Worm (Caenorhabditis elegans): ENCODE results near the gene C08F8.15.
"Not testable (repeated sequence)": the region's sequence is repeated elsewhere in the genome, so short reads cannot be mapped to it uniquely, and the experiment has no call there.

C08F8.15 gene

DNA sequence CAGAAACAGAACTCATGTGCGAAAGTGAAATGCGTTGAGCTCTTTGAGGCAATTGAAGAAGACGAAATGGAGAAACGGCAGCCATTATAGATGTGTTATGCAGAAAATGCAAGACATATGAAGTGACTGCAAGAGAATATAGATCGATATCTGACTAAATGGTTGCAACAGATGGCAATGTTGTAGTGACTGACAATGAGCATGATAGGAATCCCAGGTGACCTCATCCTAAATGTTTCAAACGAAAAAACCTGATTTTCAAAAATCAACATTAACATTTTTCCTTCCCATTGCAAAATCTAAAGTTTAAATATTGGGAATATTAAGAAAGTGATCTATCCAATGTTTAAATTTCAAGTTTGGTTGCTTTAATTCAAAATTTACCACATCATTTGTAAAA is at the start of gene C08F8.15:
TSS of gene C08F8.15 (minus strand) at position 101 of the 400 bp plus-strand sequence.
- TF ChIP-seq unc-39 (tag; optimal IDR thresholded peaks at IDR 0.05) (no peak), cnd-1 (tag; optimal IDR thresholded peaks at IDR 0.05) (no peak), mab-5 (tag; optimal IDR thresholded peaks at IDR 0.05) (no peak), bed-3 (GFP tag; optimal IDR thresholded peaks at IDR 0.05) (no peak), lin-32 (GFP tag; optimal IDR thresholded peaks at IDR 0.05) (no peak), elt-3 (tag; optimal IDR thresholded peaks at IDR 0.05) (no peak), hlh-1 (tag; optimal IDR thresholded peaks at IDR 0.05) (no peak), mep-1 (tag; optimal IDR thresholded peaks at IDR 0.05) (no peak), lsy-2 (tag; optimal IDR thresholded peaks at IDR 0.05) (no peak), mls-2 (tag; optimal IDR thresholded peaks at IDR 0.05) (no peak), ceh-43 (GFP tag; optimal IDR thresholded peaks at IDR 0.05) (no peak), ces-1 (GFP tag; optimal IDR thresholded peaks at IDR 0.05) (no peak), pha-4 (tag; optimal IDR thresholded peaks at IDR 0.05) (no peak), blmp-1 (tag; optimal IDR thresholded peaks at IDR 0.05) (no peak)

DNA sequence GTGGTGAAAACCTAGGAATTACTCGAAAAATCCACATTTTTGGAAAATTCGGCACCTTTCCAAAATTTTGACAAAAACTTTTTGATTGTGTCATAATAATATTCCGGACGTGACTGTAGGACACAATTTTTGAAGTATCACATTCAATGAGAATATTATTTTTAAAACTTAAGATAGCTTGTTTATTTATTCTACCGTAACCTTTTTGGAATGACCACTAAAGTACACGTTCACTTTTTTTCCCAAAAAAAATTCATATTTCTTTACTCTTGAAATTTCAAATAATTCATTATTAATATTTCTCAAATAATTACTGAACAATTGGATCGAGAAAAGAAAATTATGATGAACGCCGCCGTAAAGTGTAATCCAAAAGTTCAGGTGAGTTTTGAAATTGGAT is 46.6 kb upstream of the C08F8.15 start, which contains the start of gene R07H5.9:
TSS of gene R07H5.9 (plus strand) at position 301 of the 400 bp plus-strand sequence.
- TF ChIP-seq zip-8 (tag; optimal IDR thresholded peaks at IDR 0.05): no peak
- no peak for TF ChIP-seq ztf-11 (tag; optimal IDR thresholded peaks at IDR 0.05)
- no peak for TF ChIP-seq ham-2 (GFP tag; optimal IDR thresholded peaks at IDR 0.05)
- no peak for TF ChIP-seq flh-1 (GFP tag; optimal IDR thresholded peaks at IDR 0.05)
- TF ChIP-seq tbx-8 (GFP tag; optimal IDR thresholded peaks at IDR 0.05): no peak
- no peak for TF ChIP-seq ceh-39 (tag; optimal IDR thresholded peaks at IDR 0.05)
- TF ChIP-seq hlh-1 (tag; optimal IDR thresholded peaks at IDR 0.05): no peak
- TF ChIP-seq blmp-1 (tag; optimal IDR thresholded peaks at IDR 0.05): no peak
- TF ChIP-seq elt-1 (tag; optimal IDR thresholded peaks at IDR 0.05; ENCODE audit: borderline replicate concordance, insufficient read depth): no peak
- TF ChIP-seq lsy-2 (tag; optimal IDR thresholded peaks at IDR 0.05): no peak
- no peak for TF ChIP-seq cnd-1 (tag; optimal IDR thresholded peaks at IDR 0.05)
- no peak for TF ChIP-seq bed-3 (GFP tag; optimal IDR thresholded peaks at IDR 0.05)

DNA sequence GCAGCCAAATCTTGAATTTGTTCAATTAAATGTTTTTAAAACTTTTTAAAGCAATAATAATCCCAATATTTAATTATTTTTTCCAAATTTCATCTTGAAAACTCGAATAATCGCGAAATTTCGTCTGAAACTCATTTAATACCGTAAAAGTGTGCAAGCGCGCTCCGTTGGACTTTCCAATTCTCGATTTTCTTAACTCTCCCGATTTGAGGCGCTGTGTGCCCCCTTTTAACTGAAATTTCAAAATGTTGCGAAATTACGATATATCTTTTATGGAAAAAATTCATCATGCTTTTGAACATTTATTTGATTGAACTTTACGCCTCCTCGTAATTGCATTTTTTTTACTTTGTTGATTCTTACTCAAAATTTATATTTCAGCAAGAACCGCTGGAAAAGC is 41.8 kb upstream of the C08F8.15 start, which contains the start of gene R07H5.11:
TSS of gene R07H5.11 (plus strand) at position 380 of the 400 bp plus-strand sequence.
- TF ChIP-seq drap-1 (GFP tag; optimal IDR thresholded peaks at IDR 0.05); zip-8 (tag; optimal IDR thresholded peaks at IDR 0.05); snpc-4 (tag; optimal IDR thresholded peaks at IDR 0.05): not testable (repeated sequence)

DNA sequence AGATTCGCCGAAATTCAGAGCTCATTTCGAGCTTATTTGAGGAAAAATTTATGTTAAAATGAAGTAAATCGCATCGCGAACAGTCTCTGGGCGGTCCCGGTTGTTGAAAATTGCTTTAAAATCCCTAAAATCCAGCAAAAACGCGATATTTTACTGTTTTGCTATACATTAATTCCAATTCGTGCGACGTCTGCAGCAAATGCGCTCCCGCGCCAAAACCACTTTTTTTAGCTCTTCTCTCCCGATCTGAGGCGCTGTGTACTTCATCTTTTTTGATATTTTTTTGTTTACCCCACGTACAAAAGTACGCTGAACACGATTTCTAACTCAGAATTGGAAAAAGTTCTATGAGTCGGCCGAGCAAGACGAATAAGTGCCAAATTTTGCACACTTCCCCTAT is 38.4 kb upstream of the C08F8.15 start, which contains the start of gene R07H5.16:
TSS of gene R07H5.16 (plus strand) at position 348 of the 400 bp plus-strand sequence.
- not testable (repeated sequence) for TF ChIP-seq drap-1 (GFP tag; optimal IDR thresholded peaks at IDR 0.05); nhr-76 (tag; optimal IDR thresholded peaks at IDR 0.05); elt-3 (tag; optimal IDR thresholded peaks at IDR 0.05)

DNA sequence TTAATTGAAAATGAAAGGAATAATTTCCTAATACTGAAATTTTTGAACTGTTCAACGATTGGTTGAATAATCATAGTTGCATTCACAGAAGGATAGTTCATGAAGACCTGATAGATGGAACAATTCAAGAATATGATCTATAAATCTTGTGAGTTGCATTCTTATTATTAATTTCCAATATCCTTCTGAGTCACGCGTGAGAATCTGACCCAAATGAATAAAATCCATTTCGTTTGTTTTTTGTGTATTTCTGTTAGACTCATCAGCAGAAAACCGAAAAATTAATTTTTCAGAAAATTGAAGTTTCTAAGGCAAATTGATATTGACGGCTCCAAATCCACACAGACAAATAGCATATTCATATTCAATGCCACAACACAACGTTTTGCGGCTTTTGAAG is 28.8 kb upstream of the C08F8.15 start, which contains the start of gene fbxb-79:
TSS of gene fbxb-79 (minus strand) at position 101 of the 400 bp plus-strand sequence.
- TF ChIP-seq ces-1 (GFP tag; optimal IDR thresholded peaks at IDR 0.05): no peak

DNA sequence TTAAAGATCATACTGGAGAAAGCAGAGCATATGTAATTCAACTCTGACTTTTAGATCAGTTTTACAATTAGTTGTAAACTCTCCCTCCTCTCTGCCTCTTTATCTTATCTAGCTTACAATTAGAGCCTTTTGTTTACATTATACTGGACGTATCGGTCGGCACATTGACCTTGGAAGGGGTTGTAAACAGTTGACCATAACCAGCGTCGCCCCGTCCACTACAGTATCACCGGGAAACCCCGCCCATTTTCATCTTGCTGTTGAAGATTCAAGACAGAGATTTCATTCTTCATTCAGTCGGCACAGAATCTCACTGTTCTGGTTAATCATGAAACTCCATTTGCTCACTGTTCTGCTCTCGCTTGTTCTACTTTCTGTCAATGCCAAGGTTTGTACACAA is 26.1 kb upstream of the C08F8.15 start, which contains the start of gene sdz-27:
TSS of gene sdz-27 (plus strand) at position 301 of the 400 bp plus-strand sequence.
- TF ChIP-seq M03D4.4 (tag; optimal IDR thresholded peaks at IDR 0.05): no peak
- no peak for TF ChIP-seq nhr-12 (tag; optimal IDR thresholded peaks at IDR 0.05)
- no peak for TF ChIP-seq tbx-8 (GFP tag; optimal IDR thresholded peaks at IDR 0.05)

DNA sequence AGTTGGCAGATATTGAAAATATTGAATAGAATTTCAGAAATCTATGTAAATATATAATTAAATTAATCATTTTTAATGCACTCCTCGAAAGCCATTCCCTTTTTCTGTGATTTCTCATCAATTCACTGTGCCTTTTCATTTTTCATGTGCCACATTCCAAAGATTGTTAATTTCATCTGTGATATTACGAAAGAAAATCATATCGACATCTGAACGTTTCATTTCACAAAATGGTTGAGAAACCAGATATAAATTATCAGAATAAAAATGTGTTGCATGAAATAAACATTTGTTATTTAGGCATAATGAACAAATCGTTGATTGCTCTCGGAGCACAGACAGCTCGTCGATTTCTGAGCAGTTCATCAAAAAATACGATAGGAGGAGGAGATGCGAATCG is 23.4 kb upstream of the C08F8.15 start, which contains the start of gene nuaf-3:
TSS of gene nuaf-3 (plus strand) at position 301 of the 400 bp plus-strand sequence.
- TF ChIP-seq ceh-43 (GFP tag; optimal IDR thresholded peaks at IDR 0.05): no peak
- no peak for TF ChIP-seq flh-1 (GFP tag; optimal IDR thresholded peaks at IDR 0.05)
- no peak for TF ChIP-seq cnd-1 (tag; optimal IDR thresholded peaks at IDR 0.05)
- no peak for TF ChIP-seq elt-3 (tag; optimal IDR thresholded peaks at IDR 0.05)
- no peak for TF ChIP-seq zip-8 (tag; optimal IDR thresholded peaks at IDR 0.05)
- TF ChIP-seq mep-1 (tag; optimal IDR thresholded peaks at IDR 0.05): no peak
- TF ChIP-seq drap-1 (GFP tag; optimal IDR thresholded peaks at IDR 0.05): no peak
- TF ChIP-seq nhr-76 (tag; optimal IDR thresholded peaks at IDR 0.05): no peak
- no peak for TF ChIP-seq lin-32 (GFP tag; optimal IDR thresholded peaks at IDR 0.05)
- TF ChIP-seq nhr-2 (tag; optimal IDR thresholded peaks at IDR 0.05): no peak
- TF ChIP-seq mab-5 (tag; optimal IDR thresholded peaks at IDR 0.05): no peak
- no peak for TF ChIP-seq nhr-28 (tag; optimal IDR thresholded peaks at IDR 0.05)
- no peak for TF ChIP-seq M03D4.4 (tag; optimal IDR thresholded peaks at IDR 0.05)
- TF ChIP-seq bed-3 (GFP tag; optimal IDR thresholded peaks at IDR 0.05): no peak
- no peak for TF ChIP-seq unc-120 (tag; optimal IDR thresholded peaks at IDR 0.05; ENCODE audit: poor library complexity, severe bottlenecking)
- TF ChIP-seq elt-1 (tag; optimal IDR thresholded peaks at IDR 0.05; ENCODE audit: borderline replicate concordance, insufficient read depth): no peak
- no peak for TF ChIP-seq mls-2 (tag; optimal IDR thresholded peaks at IDR 0.05)
- TF ChIP-seq nhr-237 (tag; optimal IDR thresholded peaks at IDR 0.05): no peak
